Worm (Caenorhabditis elegans) whole organism, young adult: ENCODE measurements around the gene K12D12.4.
A peak's percentile ranks its signal among the peaks of the same experiment; 100 is the strongest.

Source experiments
- B0019.2 ChIP-seq: fragments of 200-800 bp; sonication (Bioruptor generic); conservative IDR thresholded peaks from 2 replicates; pipeline ENCODE4 v1.3.6; 2022; ENCODE audit warnings: missing genetic modification reagents, missing genetic modification characterization, missing compliant biosample characterization
- B0035.1 ChIP-seq: sonication (generic microtip); optimal IDR thresholded peaks from 2 replicates; lab custom pipeline; 2016; ENCODE audit warnings: missing genetic modification characterization, mild to moderate bottlenecking, missing compliant biosample characterization, missing genotype, missing genetic modification reagents
- D2030.7 ChIP-seq: fragments of 200-800 bp; sonication (Bioruptor generic); IDR thresholded peaks from 2 replicates; pipeline ENCODE4 v1.3.6; 2022; ENCODE audit warnings: missing genetic modification reagents, missing genetic modification characterization, missing compliant biosample characterization
- F22D6.2 ChIP-seq: sonication (generic microtip); optimal IDR thresholded peaks from 2 replicates; lab custom pipeline; 2016; ENCODE audit warnings: mild to moderate bottlenecking, missing genetic modification characterization, missing compliant biosample characterization
- F23B12.7 ChIP-seq: sonication (generic microtip); optimal IDR thresholded peaks from 2 replicates; lab custom pipeline; 2017; ENCODE audit warnings: missing genetic modification characterization, mild to moderate bottlenecking, missing compliant biosample characterization, antibody characterized with exemption, moderate library complexity; ENCODE audit not compliant: insufficient read depth
- F33H1.4 ChIP-seq: fragments of 200-800 bp; sonication (Bioruptor generic); IDR thresholded peaks from 2 replicates; pipeline ENCODE4 v1.3.6; 2022; ENCODE audit warnings: missing genetic modification reagents, missing genetic modification characterization, missing compliant biosample characterization
- F55B11.4 ChIP-seq: sonication (generic microtip); optimal IDR thresholded peaks from 2 replicates; lab custom pipeline; 2016; ENCODE audit warnings: missing compliant biosample characterization, missing genetic modification characterization, borderline replicate concordance; ENCODE audit not compliant: insufficient read depth
- F57C9.4 ChIP-seq: sonication (generic microtip); optimal IDR thresholded peaks from 2 replicates; lab custom pipeline; 2017; ENCODE audit warnings: mild to moderate bottlenecking, missing genetic modification characterization, missing compliant biosample characterization
- T26A5.8 ChIP-seq: sonication (generic microtip); optimal IDR thresholded peaks from 2 replicates; lab custom pipeline; 2016; ENCODE audit warnings: missing genetic modification characterization, missing compliant biosample characterization
- atf-7 ChIP-seq: sonication (generic microtip); optimal IDR thresholded peaks from 2 replicates; lab custom pipeline; 2017; ENCODE audit warnings: mild to moderate bottlenecking, missing genetic modification characterization, missing compliant biosample characterization
- bed-1 ChIP-seq: fragments of 200-800 bp; sonication (Bioruptor generic); IDR thresholded peaks from 2 replicates; pipeline ENCODE4 v1.3.6; 2022; ENCODE audit warnings: missing genetic modification reagents, missing genetic modification characterization, missing compliant biosample characterization
- ccch-3 ChIP-seq: fragments of 200-800 bp; sonication (Bioruptor generic); optimal IDR thresholded peaks from 2 replicates; lab custom pipeline; 2018; ENCODE audit warnings: mild to moderate bottlenecking, missing genetic modification characterization, missing compliant biosample characterization
- cebp-2 ChIP-seq: fragments of 200-800 bp; sonication (Bioruptor generic); IDR thresholded peaks from 2 replicates; pipeline ENCODE4 v1.3.6; 2022; ENCODE audit warnings: missing genetic modification characterization, missing compliant biosample characterization
- ceh-100 ChIP-seq: fragments of 200-800 bp; sonication (Bioruptor generic); IDR thresholded peaks from 2 replicates; pipeline ENCODE4 v1.3.6; 2022; ENCODE audit warnings: missing genetic modification reagents, missing genetic modification characterization, missing compliant biosample characterization
- ceh-40 ChIP-seq: fragments of 200-800 bp; sonication (Bioruptor generic); IDR thresholded peaks from 2 replicates; pipeline ENCODE4 v1.3.6; 2022; ENCODE audit warnings: missing genetic modification characterization, missing compliant biosample characterization
- ceh-79 ChIP-seq: sonication (generic microtip); optimal IDR thresholded peaks from 2 replicates; lab custom pipeline; 2017; ENCODE audit warnings: mild to moderate bottlenecking, missing genetic modification characterization, missing compliant biosample characterization
- egl-18 ChIP-seq: fragments of 200-800 bp; sonication (Bioruptor generic); IDR thresholded peaks from 2 replicates; pipeline ENCODE4 v1.3.6; 2022; ENCODE audit warnings: missing genetic modification reagents, missing genetic modification characterization, missing compliant biosample characterization
- fkh-3 ChIP-seq: sonication (generic microtip); optimal IDR thresholded peaks from 2 replicates; lab custom pipeline; 2016; ENCODE audit warnings: mild to moderate bottlenecking, missing genetic modification characterization, missing compliant biosample characterization
- gei-17 ChIP-seq: fragments of 200-800 bp; sonication (Bioruptor generic); optimal IDR thresholded peaks from 2 replicates; lab custom pipeline; 2018; ENCODE audit warnings: mild to moderate bottlenecking, missing genetic modification characterization, missing compliant biosample characterization
- him-1 ChIP-seq: sonication (generic microtip); optimal IDR thresholded peaks from 2 replicates; lab custom pipeline; 2016; ENCODE audit warnings: missing genotype, missing genetic modification reagents, missing genetic modification characterization, missing compliant biosample characterization
- hmg-1.2 ChIP-seq: fragments of 200-800 bp; sonication (Bioruptor generic); IDR thresholded peaks from 2 replicates; pipeline ENCODE4 v1.3.6; 2022; ENCODE audit warnings: missing genetic modification reagents, missing genetic modification characterization, missing compliant biosample characterization
- hrde-1 ChIP-seq: sonication (generic microtip); optimal IDR thresholded peaks from 2 replicates; lab custom pipeline; 2016; ENCODE audit warnings: missing genetic modification characterization, mild to moderate bottlenecking, missing compliant biosample characterization, moderate library complexity, missing genotype, missing genetic modification reagents, borderline replicate concordance
- lag-1 ChIP-seq: fragments of 200-800 bp; sonication (Bioruptor generic); IDR thresholded peaks from 2 replicates; pipeline ENCODE4 v1.3.6; 2022; ENCODE audit warnings: missing genetic modification reagents, missing genetic modification characterization, missing compliant biosample characterization
- let-607 ChIP-seq, 2 experiments: fragments of 200-800 bp in 1 of 2; sonication (Bioruptor generic) in 1 of 2; sonication (generic microtip) in 1 of 2; optimal IDR thresholded peaks; 2 replicates each; lab custom pipeline; 2016 to 2018; ENCODE audit warnings: mild to moderate bottlenecking in 2 of 2, missing compliant biosample characterization in 2 of 2, missing genetic modification characterization in 2 of 2, moderate library complexity in 2 of 2, missing genotype in 1 of 2
- lin-40 ChIP-seq: sonication (generic microtip); optimal IDR thresholded peaks from 2 replicates; lab custom pipeline; 2016; ENCODE audit warnings: missing genetic modification characterization, mild to moderate bottlenecking, missing compliant biosample characterization, missing genotype, missing genetic modification reagents
- lin-54 ChIP-seq: fragments of 200-800 bp; sonication (Bioruptor generic); optimal IDR thresholded peaks from 2 replicates; lab custom pipeline; 2018; ENCODE audit warnings: mild to moderate bottlenecking, missing genetic modification characterization, missing compliant biosample characterization
- lir-1 ChIP-seq: fragments of 200-800 bp; sonication (Bioruptor generic); conservative IDR thresholded peaks from 2 replicates; pipeline ENCODE4 v1.3.6; 2022; ENCODE audit warnings: missing genetic modification reagents, missing genetic modification characterization, missing compliant biosample characterization
- lsl-1 ChIP-seq: fragments of 200-800 bp; sonication (Bioruptor generic); optimal IDR thresholded peaks from 2 replicates; lab custom pipeline; 2018; ENCODE audit warnings: mild to moderate bottlenecking, missing genetic modification characterization, moderate library complexity, missing compliant biosample characterization
- nhr-120 ChIP-seq: fragments of 200-800 bp; sonication (Bioruptor generic); IDR thresholded peaks from 2 replicates; pipeline ENCODE4 v1.3.6; 2022; ENCODE audit warnings: missing genetic modification characterization, missing compliant biosample characterization
- nhr-27 ChIP-seq: fragments of 200-800 bp; sonication (Bioruptor generic); optimal IDR thresholded peaks from 2 replicates; lab custom pipeline; 2018; ENCODE audit warnings: mild to moderate bottlenecking, missing genetic modification characterization, moderate library complexity, missing compliant biosample characterization
- pbrm-1 ChIP-seq: fragments of 200-800 bp; sonication (Bioruptor generic); IDR thresholded peaks from 2 replicates; pipeline ENCODE4 v1.3.6; 2022; ENCODE audit warnings: missing genetic modification reagents, missing genetic modification characterization, missing compliant biosample characterization
- pha-4 ChIP-seq: fragments of 150-350 bp; sonication (generic microtip); optimal IDR thresholded peaks from 2 replicates; lab custom pipeline; 2014; ENCODE audit warnings: missing biosample characterization, missing genetic modification reagents, missing genetic modification characterization
- rcor-1 ChIP-seq: fragments of 200-800 bp; sonication (Bioruptor generic); IDR thresholded peaks from 2 replicates; pipeline ENCODE4 v1.3.6; 2022; ENCODE audit warnings: missing genetic modification reagents, missing genetic modification characterization, missing compliant biosample characterization
- rpc-1 ChIP-seq, 2 experiments: fragments of 150-350 bp in 1 of 2; sonication (generic microtip) in 1 of 2; optimal IDR thresholded peaks; 2 replicates each; lab custom pipeline; 2014 to 2018; ENCODE audit warnings: missing biosample characterization in 1 of 2, missing genetic modification characterization in 1 of 2, missing genetic modification reagents in 1 of 2, missing genotype in 1 of 2
- sea-2 ChIP-seq: fragments of 200-800 bp; sonication (Bioruptor generic); IDR thresholded peaks from 2 replicates; pipeline ENCODE4 v1.3.6; 2022; ENCODE audit warnings: missing genetic modification characterization, missing compliant biosample characterization
- snpc-1.3 ChIP-seq: sonication (generic microtip); optimal IDR thresholded peaks from 2 replicates; lab custom pipeline; 2017; ENCODE audit warnings: missing genetic modification characterization, mild to moderate bottlenecking, missing compliant biosample characterization, antibody characterized with exemption, moderate library complexity, missing genotype, missing genetic modification reagents; ENCODE audit not compliant: insufficient read depth
- sptf-2 ChIP-seq: fragments of 200-800 bp; sonication (Bioruptor generic); optimal IDR thresholded peaks from 2 replicates; lab custom pipeline; 2018; ENCODE audit warnings: mild to moderate bottlenecking, missing genetic modification characterization, missing compliant biosample characterization
- tbp1 ChIP-seq: fragments of 200-800 bp; sonication (Bioruptor generic); optimal IDR thresholded peaks from 2 replicates; lab custom pipeline; 2018; ENCODE audit warnings: mild to moderate bottlenecking, missing genetic modification characterization, missing compliant biosample characterization
- tlf-1 ChIP-seq: fragments of 200-800 bp; sonication (Bioruptor generic); optimal IDR thresholded peaks from 2 replicates; lab custom pipeline; 2018; ENCODE audit warnings: mild to moderate bottlenecking, missing genetic modification characterization, missing compliant biosample characterization
- zfh-2 ChIP-seq: fragments of 200-800 bp; sonication (Bioruptor generic); conservative IDR thresholded peaks from 2 replicates; pipeline ENCODE4 v1.3.6; 2022; ENCODE audit warnings: missing genetic modification reagents, missing genetic modification characterization, missing compliant biosample characterization
- zim-3 ChIP-seq: sonication (generic microtip); optimal IDR thresholded peaks from 2 replicates; lab custom pipeline; 2017; ENCODE audit warnings: mild to moderate bottlenecking, missing genetic modification characterization, moderate library complexity, missing compliant biosample characterization
- ztf-22 ChIP-seq: fragments of 200-800 bp; sonication (Bioruptor generic); optimal IDR thresholded peaks from 2 replicates; lab custom pipeline; 2018; ENCODE audit warnings: mild to moderate bottlenecking, missing genetic modification characterization, moderate library complexity, missing compliant biosample characterization
- ztf-25 ChIP-seq: fragments of 200-800 bp; sonication (Bioruptor generic); IDR thresholded peaks from 2 replicates; pipeline ENCODE4 v1.3.6; 2022; ENCODE audit warnings: missing genetic modification reagents, missing genetic modification characterization, missing compliant biosample characterization
- ztf-26 ChIP-seq: sonication (generic microtip); optimal IDR thresholded peaks from 2 replicates; lab custom pipeline; 2017; ENCODE audit warnings: missing genetic modification characterization, missing compliant biosample characterization
- ztf-3 ChIP-seq: fragments of 200-800 bp; sonication (Bioruptor generic); optimal IDR thresholded peaks from 2 replicates; lab custom pipeline; 2018; ENCODE audit warnings: mild to moderate bottlenecking, missing genetic modification characterization, missing compliant biosample characterization

Gene K12D12.4

ce11 chrII:11860623-11861079 lies 4.9 kb downstream of the K12D12.4 start, which contains the start of gene K12D12.5 (continued):
- TF ChIP-seq pbrm-1 (GFP tag; lab: Robert Waterston, UW) (no peak), F33H1.4 (GFP tag; lab: Robert Waterston, UW) (peak; percentile 64; the same call in 1 of the 2 replicates), T26A5.8 (no peak), lag-1 (no peak), F23B12.7 (tag; lab: Kevin White, UChicago) (no peak), hmg-1.2 (GFP tag; lab: Robert Waterston, UW) (no peak), rcor-1 (GFP tag; lab: Robert Waterston, UW) (0 out of 2 replicates have a peak, but pooled peaks have one; percentile 24), egl-18 (GFP tag; lab: Robert Waterston, UW) (no peak), tbp1 (GFP tag; lab: Kevin White, UChicago) (no peak), nhr-27 (tag; lab: Kevin White, UChicago) (no peak), lir-1 (no peak), ceh-79 (no peak), rpc-1 (optimal IDR thresholded peaks at IDR 0.05; lab: Kevin White, UChicago) (no peak), rpc-1 (tag; optimal IDR thresholded peaks at IDR 0.05; lab: Kevin White, UChicago) (no peak), ztf-3 (GFP tag; lab: Kevin White, UChicago) (no peak), F22D6.2 (no peak), let-607 (tag; optimal IDR thresholded peaks at IDR 0.05; lab: Kevin White, UChicago) (no peak), tlf-1 (GFP tag; lab: Kevin White, UChicago) (no peak), ceh-100 (no peak; the same call in 1 of the 2 replicates), ztf-25 (peak; percentile 66; the same call in 1 of the 2 replicates), hrde-1 (tag; lab: Kevin White, UChicago) (peak; percentile 56), bed-1 (GFP tag; lab: Robert Waterston, UW) (no peak), zfh-2 (GFP tag; lab: Robert Waterston, UW) (no peak), zim-3 (tag; lab: Kevin White, UChicago) (no peak), pha-4 (tag; lab: Kevin White, UChicago) (no peak), atf-7 (tag; lab: Kevin White, UChicago) (no peak), B0019.2 (GFP tag; lab: Robert Waterston, UW) (peak; percentile 35; the same call in 1 of the 2 replicates), B0035.1 (no peak), sptf-2 (GFP tag; lab: Kevin White, UChicago) (no peak), lin-40 (tag; lab: Kevin White, UChicago) (no peak), ztf-26 (no peak), lin-54 (GFP tag; lab: Kevin White, UChicago) (peak; percentile 56), gei-17 (no peak), nhr-120 (GFP tag; lab: Robert Waterston, UW) (no peak), ztf-22 (GFP tag; lab: Kevin White, UChicago) (no peak), him-1 (tag; lab: Kevin White, UChicago) (peak; percentile 72), snpc-1.3 (peak; percentile 1), cebp-2 (GFP tag; lab: Robert Waterston, UW) (0 out of 2 replicates have a peak, but pooled peaks have one; percentile 17), lsl-1 (peak; percentile 92), ceh-40 (GFP tag; lab: Robert Waterston, UW) (no peak), F55B11.4 (no peak), D2030.7 (GFP tag; lab: Robert Waterston, UW) (peak; percentile 54), F57C9.4 (tag; lab: Kevin White, UChicago) (no peak), sea-2 (GFP tag; lab: Robert Waterston, UW) (no peak), ccch-3 (GFP tag; lab: Kevin White, UChicago) (no peak), fkh-3 (tag; lab: Kevin White, UChicago) (no peak)
- TF ChIP-seq, all 124 proteins: peak for 27
